Worm (Caenorhabditis elegans): Measurements from ENCODE around the gene sap-49.

The sap-49 gene

ce11 chrII:8008334-8008733, 27.2 kb downstream of the sap-49 start, which contains the start of gene glna-2:
glna-2 (plus strand) TSS chrII:8008634.
- TF ChIP-seq nhr-23 (tag; optimal IDR thresholded peaks at IDR 0.05) (no peak), nhr-77 (tag; optimal IDR thresholded peaks at IDR 0.05) (no peak)

ce11 chrII:8006962-8007361, 28.6 kb downstream of the sap-49 start:
- TF ChIP-seq zag-1 (tag; optimal IDR thresholded peaks at IDR 0.05) (no peak), unc-39 (tag; optimal IDR thresholded peaks at IDR 0.05) (no peak), sma-9 (GFP tag; optimal IDR thresholded peaks at IDR 0.05) (peak; percentile 54), sma-9 (tag; optimal IDR thresholded peaks at IDR 0.05) (no peak), fos-1 (tag; optimal IDR thresholded peaks at IDR 0.05) (peak; percentile 17), sma-3 (GFP tag; optimal IDR thresholded peaks at IDR 0.05) (no peak), crh-2 (tag; optimal IDR thresholded peaks at IDR 0.05) (no peak)

- TF ChIP-seq fos-1 (tag; optimal IDR thresholded peaks at IDR 0.05): peak; percentile 57
- TF ChIP-seq Y55F3AM.14 (GFP tag; optimal IDR thresholded peaks at IDR 0.05): no peak
Measured at ce11 chrII:8004752-8005151, 30.8 kb downstream of the sap-49 start.

- no peak for TF ChIP-seq nhr-23 (tag; optimal IDR thresholded peaks at IDR 0.05)
- no peak for TF ChIP-seq ZK546.5 (tag; optimal IDR thresholded peaks at IDR 0.05)
- TF ChIP-seq sma-3 (GFP tag; optimal IDR thresholded peaks at IDR 0.05): no peak
- TF ChIP-seq ztf-4 (tag; optimal IDR thresholded peaks at IDR 0.05): no peak
- no peak for TF ChIP-seq lin-13 (GFP tag; optimal IDR thresholded peaks at IDR 0.05)
- no peak for TF ChIP-seq elt-3 (tag; optimal IDR thresholded peaks at IDR 0.05)
- no peak for TF ChIP-seq elt-1 (tag; optimal IDR thresholded peaks at IDR 0.05)
- no peak for TF ChIP-seq dmd-4 (tag; optimal IDR thresholded peaks at IDR 0.05)
- TF ChIP-seq blmp-1 (tag; optimal IDR thresholded peaks at IDR 0.05; ENCODE audit: insufficient read depth): no peak
- TF ChIP-seq Y55F3AM.14 (GFP tag; optimal IDR thresholded peaks at IDR 0.05): no peak
- TF ChIP-seq lsy-2 (tag; optimal IDR thresholded peaks at IDR 0.05): no peak
- TF ChIP-seq alr-1 (tag; optimal IDR thresholded peaks at IDR 0.05): no peak
- TF ChIP-seq mab-5 (tag; optimal IDR thresholded peaks at IDR 0.05): no peak
- no peak for TF ChIP-seq gmeb-1 (tag; optimal IDR thresholded peaks at IDR 0.05)
Measured at ce11 chrII:8004157-8004556, 31.4 kb downstream of the sap-49 start, which contains the start of gene pgp-11. pgp-11 (minus strand) TSS chrII:8004257.

ce11 chrII:8001428-8001827, 34.1 kb downstream of the sap-49 start:
- TF ChIP-seq unc-39 (tag; optimal IDR thresholded peaks at IDR 0.05) (no peak), fos-1 (tag; optimal IDR thresholded peaks at IDR 0.05) (peak; percentile 64), C34F6.9 (tag; optimal IDR thresholded peaks at IDR 0.05) (no peak), skn-1 (tag; optimal IDR thresholded peaks at IDR 0.05) (no peak), nhr-237 (tag; optimal IDR thresholded peaks at IDR 0.05) (no peak), sma-9 (GFP tag; optimal IDR thresholded peaks at IDR 0.05) (peak; percentile 61), sma-9 (tag; optimal IDR thresholded peaks at IDR 0.05) (no peak)

- TF ChIP-seq mbf-1 (tag; optimal IDR thresholded peaks at IDR 0.05): no peak
- TF ChIP-seq nhr-6 (tag; optimal IDR thresholded peaks at IDR 0.05): no peak
- no peak for TF ChIP-seq nhr-23 (tag; optimal IDR thresholded peaks at IDR 0.05)
- TF ChIP-seq ceh-16 (tag; optimal IDR thresholded peaks at IDR 0.05): no peak
- no peak for TF ChIP-seq blmp-1 (tag; optimal IDR thresholded peaks at IDR 0.05; ENCODE audit: insufficient read depth)
- TF ChIP-seq ztf-11 (tag; optimal IDR thresholded peaks at IDR 0.05): no peak
- TF ChIP-seq egl-27 (tag; optimal IDR thresholded peaks at IDR 0.05): no peak
- no peak for TF ChIP-seq nhr-11 (tag; optimal IDR thresholded peaks at IDR 0.05)
- no peak for TF ChIP-seq nhr-21 (tag; optimal IDR thresholded peaks at IDR 0.05)
- TF ChIP-seq nhr-77 (tag; optimal IDR thresholded peaks at IDR 0.05): no peak
- no peak for TF ChIP-seq ztf-4 (tag; optimal IDR thresholded peaks at IDR 0.05)
- TF ChIP-seq unc-62 (GFP tag; optimal IDR thresholded peaks at IDR 0.05): no peak
- no peak for TF ChIP-seq nhr-10 (tag; optimal IDR thresholded peaks at IDR 0.05)
Measured at ce11 chrII:7991279-7991678, 44.3 kb downstream of the sap-49 start.
